Fruit fly (Drosophila melanogaster) whole organism, embryonic: Measurements from ENCODE around the gene firl.
A peak's percentile ranks its signal among the peaks of the same experiment; 100 is the strongest.

Source experiments
- Abd-B ChIP-seq: fragments of 200-800 bp; sonication (Bioruptor generic); optimal IDR thresholded peaks from 2 replicates; lab custom pipeline; 2018; ENCODE audit warnings: missing biosample characterization, mild to moderate bottlenecking, missing genetic modification characterization, moderate library complexity
- Ada2b ChIP-seq: fragments of 200-800 bp; sonication (Bioruptor generic); IDR thresholded peaks from 2 replicates; pipeline ENCODE4 v1.3.6; 2022; ENCODE audit warnings: missing biosample characterization, missing genetic modification characterization
- Adf1 ChIP-seq: fragments of 200-800 bp; sonication (Bioruptor generic); IDR thresholded peaks from 2 replicates; pipeline ENCODE4 v1.3.6; 2022; ENCODE audit warnings: missing biosample characterization, missing genetic modification characterization
- Aef1 ChIP-seq: fragments of 200-800 bp; sonication (Bioruptor generic); IDR thresholded peaks from 3 replicates; pipeline ENCODE4 v1.3.6; 2022; ENCODE audit warnings: missing biosample characterization, missing genetic modification characterization
- Antp ChIP-seq: fragments of 200-800 bp; sonication (Bioruptor generic); optimal IDR thresholded peaks from 3 replicates; lab custom pipeline; 2016; ENCODE audit warnings: missing biosample characterization, missing genetic modification characterization
- Atf-2 ChIP-seq: fragments of 200-800 bp; sonication (Bioruptor generic); optimal IDR thresholded peaks from 2 replicates; lab custom pipeline; 2016; ENCODE audit warnings: missing biosample characterization, missing genetic modification characterization
- CG11456 ChIP-seq: fragments of 200-800 bp; sonication (Bioruptor generic); IDR thresholded peaks from 3 replicates; pipeline ENCODE4 v1.3.6; 2022; ENCODE audit warnings: missing biosample characterization, missing genetic modification characterization
- CG12071 ChIP-seq: fragments of 200-800 bp; sonication (Bioruptor generic); optimal IDR thresholded peaks from 3 replicates; lab custom pipeline; 2018; ENCODE audit warnings: missing biosample characterization, mild to moderate bottlenecking, missing genetic modification characterization
- CG12236 ChIP-seq: fragments of 200-800 bp; sonication (Bioruptor generic); optimal IDR thresholded peaks from 2 replicates; lab custom pipeline; 2016; ENCODE audit warnings: missing biosample characterization, missing genetic modification characterization
- CG1233 ChIP-seq: fragments of 200-800 bp; sonication (Bioruptor generic); optimal IDR thresholded peaks from 4 replicates; lab custom pipeline; 2018; ENCODE audit warnings: missing biosample characterization, mild to moderate bottlenecking, missing genetic modification characterization
- CG1602 ChIP-seq: fragments of 200-800 bp; sonication (Bioruptor generic); optimal IDR thresholded peaks from 3 replicates; lab custom pipeline; 2016; ENCODE audit warnings: missing biosample characterization, missing genetic modification characterization
- CG17385 ChIP-seq: fragments of 200-800 bp; sonication (Bioruptor generic); optimal IDR thresholded peaks from 3 replicates; lab custom pipeline; 2018; ENCODE audit warnings: missing biosample characterization, mild to moderate bottlenecking, missing genetic modification characterization
- CG18619 ChIP-seq: fragments of 200-800 bp; sonication (Bioruptor generic); optimal IDR thresholded peaks from 3 replicates; lab custom pipeline; 2017; ENCODE audit warnings: missing biosample characterization, mild to moderate bottlenecking, missing genetic modification characterization
- CG2678 ChIP-seq: fragments of 200-800 bp; sonication (Bioruptor generic); optimal IDR thresholded peaks from 3 replicates; lab custom pipeline; 2019; ENCODE audit warnings: missing biosample characterization, mild to moderate bottlenecking, missing genetic modification characterization, moderate library complexity
- CG31388 ChIP-seq: fragments of 200-800 bp; sonication (Bioruptor generic); optimal IDR thresholded peaks from 2 replicates; lab custom pipeline; 2016; ENCODE audit warnings: missing biosample characterization, missing genetic modification characterization
- CG3163 ChIP-seq: fragments of 200-800 bp; sonication (Bioruptor generic); optimal IDR thresholded peaks from 3 replicates; lab custom pipeline; 2016; ENCODE audit warnings: missing biosample characterization, missing genetic modification characterization
- CG3995 ChIP-seq: fragments of 200-800 bp; sonication (Bioruptor generic); optimal IDR thresholded peaks from 3 replicates; lab custom pipeline; 2016; ENCODE audit warnings: missing biosample characterization, missing genetic modification characterization
- CG4820 ChIP-seq: fragments of 200-800 bp; sonication (Bioruptor generic); optimal IDR thresholded peaks from 3 replicates; lab custom pipeline; 2016; ENCODE audit warnings: missing biosample characterization, missing genetic modification characterization
- CG6654 ChIP-seq: fragments of 200-800 bp; sonication (Bioruptor generic); optimal IDR thresholded peaks from 2 replicates; lab custom pipeline; 2017; ENCODE audit warnings: missing biosample characterization, mild to moderate bottlenecking, missing genetic modification characterization
- CG6689 ChIP-seq: fragments of 200-800 bp; sonication (Bioruptor generic); IDR thresholded peaks from 2 replicates; pipeline ENCODE4 v1.3.6; 2022; ENCODE audit warnings: missing biosample characterization, missing genetic modification characterization
- CG9437 ChIP-seq: fragments of 200-800 bp; sonication (Bioruptor generic); optimal IDR thresholded peaks from 2 replicates; lab custom pipeline; 2018; ENCODE audit warnings: missing biosample characterization, mild to moderate bottlenecking, missing genetic modification characterization
- H15 ChIP-seq: fragments of 200-800 bp; sonication (Bioruptor generic); IDR thresholded peaks from 3 replicates; pipeline ENCODE4 v1.3.6; 2022; ENCODE audit warnings: missing biosample characterization, missing genetic modification characterization
- HLH4C ChIP-seq: fragments of 200-800 bp; sonication (Bioruptor generic); IDR thresholded peaks from 3 replicates; pipeline ENCODE4 v1.3.6; 2022; ENCODE audit warnings: missing biosample characterization, missing genetic modification characterization; ENCODE audit not compliant: partially characterized antibody
- HmgD ChIP-seq: fragments of 200-800 bp; sonication (Bioruptor generic); optimal IDR thresholded peaks from 3 replicates; lab custom pipeline; 2016; ENCODE audit warnings: missing biosample characterization, missing genetic modification characterization
- Hr3 ChIP-seq: fragments of 200-800 bp; sonication (Bioruptor generic); optimal IDR thresholded peaks from 3 replicates; lab custom pipeline; 2016; ENCODE audit warnings: missing biosample characterization, missing genetic modification characterization
- Hsf ChIP-seq: fragments of 200-800 bp; sonication (Bioruptor generic); optimal IDR thresholded peaks from 3 replicates; lab custom pipeline; 2016; ENCODE audit warnings: missing biosample characterization, missing genetic modification characterization
- MESR4 ChIP-seq: fragments of 200-800 bp; sonication (Bioruptor generic); optimal IDR thresholded peaks from 2 replicates; lab custom pipeline; 2018; ENCODE audit warnings: missing biosample characterization, mild to moderate bottlenecking, missing genetic modification characterization, moderate library complexity
- MTF-1 ChIP-seq: fragments of 200-800 bp; sonication (Bioruptor generic); optimal IDR thresholded peaks from 2 replicates; lab custom pipeline; 2018; ENCODE audit warnings: missing biosample characterization, mild to moderate bottlenecking, missing genetic modification characterization, borderline replicate concordance
- NfI ChIP-seq: fragments of 200-800 bp; sonication (Bioruptor generic); optimal IDR thresholded peaks from 3 replicates; lab custom pipeline; 2018; ENCODE audit warnings: missing biosample characterization, mild to moderate bottlenecking, missing genetic modification characterization, moderate library complexity
- Side ChIP-seq: fragments of 200-800 bp; sonication (Bioruptor generic); optimal IDR thresholded peaks from 2 replicates; lab custom pipeline; 2016; ENCODE audit warnings: missing biosample characterization, missing genetic modification characterization
- Stat92E ChIP-seq, 3 experiments: fragments of >200 bp in 2 of 3; fragments of 200-800 bp in 1 of 3; sonication (Bioruptor generic) in 1 of 3; optimal IDR thresholded peaks; 2 replicates each; lab custom pipeline; 2017 to 2019; ENCODE audit warnings: missing biosample characterization in 3 of 3, missing genetic modification characterization in 3 of 3, mild to moderate bottlenecking in 1 of 3, moderate library complexity in 1 of 3
- Vsx1 ChIP-seq: fragments of 200-800 bp; sonication (Bioruptor generic); optimal IDR thresholded peaks from 2 replicates; lab custom pipeline; 2017; ENCODE audit warnings: missing biosample characterization, mild to moderate bottlenecking, missing genetic modification characterization, missing genetic modification reagents
- ab ChIP-seq: fragments of 200-800 bp; sonication (Bioruptor generic); optimal IDR thresholded peaks from 2 replicates; lab custom pipeline; 2016; ENCODE audit warnings: missing biosample characterization, missing genetic modification characterization
- ato ChIP-seq: fragments of 200-800 bp; sonication (Bioruptor generic); IDR thresholded peaks from 2 replicates; pipeline ENCODE4 v1.3.6; 2022; ENCODE audit warnings: missing biosample characterization, missing genetic modification characterization; ENCODE audit not compliant: partially characterized antibody
- chinmo ChIP-seq: fragments of 200-800 bp; sonication (Bioruptor generic); IDR thresholded peaks from 4 replicates; pipeline ENCODE4 v1.3.6; 2022; ENCODE audit warnings: missing biosample characterization, missing genetic modification characterization; ENCODE audit not compliant: partially characterized antibody
- crc ChIP-seq: fragments of 200-800 bp; sonication (Bioruptor generic); optimal IDR thresholded peaks from 2 replicates; lab custom pipeline; 2016; ENCODE audit warnings: missing biosample characterization, missing genetic modification characterization
- crol ChIP-seq: fragments of 200-800 bp; sonication (Bioruptor generic); IDR thresholded peaks from 2 replicates; pipeline ENCODE4 v1.3.6; 2022; ENCODE audit warnings: missing biosample characterization, missing genetic modification characterization
- exex ChIP-seq: fragments of 200-800 bp; sonication (Bioruptor generic); optimal IDR thresholded peaks from 4 replicates; lab custom pipeline; 2018; ENCODE audit warnings: missing biosample characterization, mild to moderate bottlenecking, missing genetic modification characterization, moderate library complexity
- fd64A ChIP-seq: fragments of 200-800 bp; sonication (Bioruptor generic); optimal IDR thresholded peaks from 3 replicates; lab custom pipeline; 2018; ENCODE audit warnings: missing biosample characterization, mild to moderate bottlenecking, missing genetic modification characterization
- ham ChIP-seq: fragments of 200-800 bp; sonication (Bioruptor generic); IDR thresholded peaks from 2 replicates; pipeline ENCODE4 v1.3.6; 2022; ENCODE audit warnings: missing biosample characterization, missing genetic modification characterization
- lov ChIP-seq, 2 experiments: fragments of 200-800 bp in 1 of 2; fragments of >200 bp in 1 of 2; sonication (Bioruptor generic) in 1 of 2; IDR thresholded peaks in 1 of 2; optimal IDR thresholded peaks in 1 of 2; 2 replicates in 1 of 2; 3 replicates in 1 of 2; pipeline versions ENCODE4 v1.3.6 to Lab custom; 2017 to 2022; ENCODE audit warnings: missing biosample characterization in 1 of 2, missing genetic modification characterization in 1 of 2
- pita ChIP-seq: fragments of 200-800 bp; sonication (Bioruptor generic); optimal IDR thresholded peaks from 2 replicates; lab custom pipeline; 2017; ENCODE audit warnings: missing biosample characterization, mild to moderate bottlenecking, missing genetic modification characterization
- pros ChIP-seq: fragments of 200-800 bp; sonication (Bioruptor generic); optimal IDR thresholded peaks from 3 replicates; lab custom pipeline; 2019; ENCODE audit warnings: missing biosample characterization, mild to moderate bottlenecking, missing genetic modification characterization, moderate library complexity
- ro ChIP-seq: fragments of 200-800 bp; sonication (Bioruptor generic); IDR thresholded peaks from 2 replicates; pipeline ENCODE4 v1.3.6; 2022; ENCODE audit warnings: missing biosample characterization, missing genetic modification characterization
- row ChIP-seq: fragments of 200-800 bp; sonication (Bioruptor generic); IDR thresholded peaks from 3 replicates; pipeline ENCODE4 v1.3.6; 2022; ENCODE audit warnings: missing biosample characterization, missing genetic modification characterization
- twi ChIP-seq: fragments of 200-800 bp; optimal IDR thresholded peaks from 2 replicates; lab custom pipeline; 2019; ENCODE audit warnings: missing biosample characterization, mild to moderate bottlenecking, missing genetic modification characterization, moderate library complexity
- z ChIP-seq: fragments of 200-800 bp; sonication (Bioruptor generic); IDR thresholded peaks from 3 replicates; pipeline ENCODE4 v1.3.6; 2022; ENCODE audit warnings: missing biosample characterization, missing genetic modification characterization
- zfh2 ChIP-seq: fragments of 200-800 bp; sonication (Bioruptor generic); optimal IDR thresholded peaks from 2 replicates; lab custom pipeline; 2016; ENCODE audit warnings: missing biosample characterization, missing genetic modification characterization

The firl gene

dm6 chr2L:12045941-12046855 is 20.4 kb downstream of the firl start, which contains the start of gene CG6770 (continued):
- TF ChIP-seq row (GFP tag; lab: Robert Waterston, UW) (peak; percentile 94), Side (GFP tag; lab: Kevin White, UChicago) (peak; percentile 38), H15 (GFP tag; lab: Robert Waterston, UW) (peak; percentile 66; the same call in 1 of the 3 replicates), MTF-1 (GFP tag; lab: Kevin White, UChicago) (peak; percentile 9), HmgD (GFP tag; lab: Kevin White, UChicago) (no peak), CG4820 (peak; percentile 27), Antp (GFP tag; lab: Kevin White, UChicago) (peak; percentile 33), ato (GFP tag; lab: Robert Waterston, UW) (no peak), zfh2 (peak; percentile 51), NfI (GFP tag; lab: Kevin White, UChicago) (peak; percentile 83), CG9437 (GFP tag; lab: Kevin White, UChicago) (peak; percentile 77), chinmo (GFP tag; lab: Robert Waterston, UW) (0 out of 4 replicates have a peak, but pooled peaks have one; percentile 66), CG31388 (peak; percentile 14), ham (GFP tag; lab: Robert Waterston, UW) (no peak), Ada2b (GFP tag; lab: Robert Waterston, UW) (peak; percentile 80), lov (optimal IDR thresholded peaks at IDR 0.05; lab: Kevin White, UChicago) (no peak), lov (GFP tag; IDR thresholded peaks at IDR 0.05; lab: Robert Waterston, UW) (peak; percentile 42; the same call in 1 of the 3 replicates), ab (GFP tag; lab: Kevin White, UChicago) (no peak), CG2678 (peak; percentile 92), Adf1 (GFP tag; lab: Robert Waterston, UW) (peak; percentile 62), CG6689 (GFP tag; lab: Robert Waterston, UW) (peak; percentile 87), CG1233 (GFP tag; lab: Kevin White, UChicago) (peak; percentile 43), Aef1 (GFP tag; lab: Robert Waterston, UW) (peak; percentile 74), Abd-B (GFP tag; lab: Kevin White, UChicago) (no peak), ro (GFP tag; lab: Robert Waterston, UW) (no peak), CG3163 (GFP tag; lab: Kevin White, UChicago) (peak; percentile 16), Hsf (peak; percentile 73), fd64A (GFP tag; lab: Kevin White, UChicago) (no peak), CG17385 (GFP tag; lab: Kevin White, UChicago) (peak; percentile 77), Stat92E (GFP tag; optimal IDR thresholded peaks at IDR 0.05; lab: Kevin White, UChicago) (no peak), CG12071 (GFP tag; lab: Kevin White, UChicago) (peak; percentile 37), crc (GFP tag; lab: Kevin White, UChicago) (peak; percentile 8), CG11456 (GFP tag; lab: Robert Waterston, UW) (peak; percentile 77; the same call in 2 of the 3 replicates), CG18619 (GFP tag; lab: Kevin White, UChicago) (peak; percentile 86), Vsx1 (peak; percentile 49), Hr3 (GFP tag; lab: Kevin White, UChicago) (peak; percentile 39), crol (GFP tag; lab: Robert Waterston, UW) (peak; percentile 22; the same call in 1 of the 2 replicates), exex (tag; lab: Kevin White, UChicago) (peak; percentile 67), twi (tag; lab: Kevin White, UChicago) (no peak), CG1602 (GFP tag; lab: Kevin White, UChicago) (peak; percentile 39), CG3995 (peak; percentile 25), pros (GFP tag; lab: Kevin White, UChicago) (no peak), Atf-2 (GFP tag; lab: Kevin White, UChicago) (no peak), pita (GFP tag; lab: Kevin White, UChicago) (no peak), MESR4 (GFP tag; lab: Kevin White, UChicago) (no peak), z (GFP tag; lab: Robert Waterston, UW) (no peak), CG6654 (no peak), HLH4C (GFP tag; lab: Robert Waterston, UW) (peak; percentile 34; the same call in 2 of the 3 replicates), CG12236 (GFP tag; lab: Kevin White, UChicago) (no peak)
